Fruit fly (Drosophila melanogaster) whole organism, embryonic: ENCODE measurements around the gene ScpX.

Experiments used
- Antp ChIP-seq: fragments of 200-800 bp; sonication (Bioruptor generic); optimal IDR thresholded peaks from 3 replicates; lab custom pipeline; 2016; ENCODE audit warnings: missing biosample characterization, missing genetic modification characterization
- B-H1 ChIP-seq: fragments of 200-800 bp; sonication (Bioruptor generic); IDR thresholded peaks from 3 replicates; pipeline ENCODE4 v1.3.6; 2022; ENCODE audit warnings: missing biosample characterization, missing genetic modification characterization
- Bgb ChIP-seq: fragments of 200-800 bp; sonication (Bioruptor generic); IDR thresholded peaks from 2 replicates; pipeline ENCODE4 v1.3.6; 2022; ENCODE audit warnings: missing biosample characterization, missing genetic modification characterization; ENCODE audit not compliant: partially characterized antibody
- CG11723 ChIP-seq: fragments of 200-800 bp; sonication (Bioruptor generic); optimal IDR thresholded peaks from 2 replicates; lab custom pipeline; 2017; ENCODE audit warnings: missing biosample characterization, mild to moderate bottlenecking, missing genetic modification characterization
- CG12071 ChIP-seq: fragments of 200-800 bp; sonication (Bioruptor generic); optimal IDR thresholded peaks from 3 replicates; lab custom pipeline; 2018; ENCODE audit warnings: missing biosample characterization, mild to moderate bottlenecking, missing genetic modification characterization
- CG14014 ChIP-seq: fragments of 200-800 bp; sonication (Bioruptor generic); IDR thresholded peaks from 2 replicates; pipeline ENCODE4 v1.3.6; 2022; ENCODE audit warnings: missing biosample characterization, missing genetic modification characterization
- CG15479 ChIP-seq: fragments of 200-800 bp; sonication (Bioruptor generic); optimal IDR thresholded peaks from 3 replicates; lab custom pipeline; 2019; ENCODE audit warnings: missing biosample characterization, mild to moderate bottlenecking, missing genetic modification characterization, moderate library complexity
- CG1647 ChIP-seq: fragments of 200-800 bp; sonication (Bioruptor generic); optimal IDR thresholded peaks from 3 replicates; lab custom pipeline; 2016; ENCODE audit warnings: missing biosample characterization, missing genetic modification characterization
- CG16815 ChIP-seq: fragments of 200-800 bp; sonication (Bioruptor generic); optimal IDR thresholded peaks from 3 replicates; lab custom pipeline; 2017; ENCODE audit warnings: missing biosample characterization, mild to moderate bottlenecking, missing genetic modification characterization
- CG17361 ChIP-seq: fragments of 200-800 bp; sonication (Bioruptor generic); IDR thresholded peaks from 3 replicates; pipeline ENCODE4 v1.3.6; 2022; ENCODE audit warnings: missing biosample characterization, missing genetic modification characterization
- CG2199 ChIP-seq: fragments of 200-800 bp; sonication (Bioruptor generic); IDR thresholded peaks from 3 replicates; pipeline ENCODE4 v1.3.6; 2022; ENCODE audit warnings: missing biosample characterization, missing genetic modification characterization
- CG32772 ChIP-seq: fragments of 200-800 bp; sonication (Bioruptor generic); IDR thresholded peaks from 2 replicates; pipeline ENCODE4 v1.3.6; 2022; ENCODE audit warnings: missing biosample characterization, missing genetic modification characterization
- CG5245 ChIP-seq: fragments of 200-800 bp; sonication (Bioruptor generic); optimal IDR thresholded peaks from 3 replicates; lab custom pipeline; 2016; ENCODE audit warnings: missing biosample characterization, missing genetic modification characterization
- CG9609 ChIP-seq: fragments of 200-800 bp; sonication (Bioruptor generic); optimal IDR thresholded peaks from 3 replicates; lab custom pipeline; 2016; ENCODE audit warnings: missing biosample characterization, missing genetic modification characterization
- CTCF ChIP-seq: fragments of 200-800 bp; sonication (Bioruptor generic); optimal IDR thresholded peaks from 2 replicates; lab custom pipeline; 2017; ENCODE audit warnings: missing biosample characterization, mild to moderate bottlenecking, missing genetic modification characterization, moderate library complexity
- D ChIP-seq, 2 experiments: fragments of 200-800 bp in 1 of 2; fragments of >200 bp in 1 of 2; sonication (Bioruptor generic) in 1 of 2; optimal IDR thresholded peaks; 2 replicates in 1 of 2; 3 replicates in 1 of 2; lab custom pipeline; 2017; ENCODE audit warnings: mild to moderate bottlenecking in 1 of 2, missing biosample characterization in 1 of 2, missing genetic modification characterization in 1 of 2, missing genetic modification reagents in 1 of 2
- Fer3 ChIP-seq: fragments of 200-800 bp; sonication (Bioruptor generic); optimal IDR thresholded peaks from 2 replicates; lab custom pipeline; 2018; ENCODE audit warnings: missing biosample characterization, mild to moderate bottlenecking, missing genetic modification characterization, moderate library complexity
- Gsc ChIP-seq: fragments of 200-800 bp; sonication (Bioruptor generic); IDR thresholded peaks from 2 replicates; pipeline ENCODE4 v1.3.6; 2022; ENCODE audit warnings: missing biosample characterization, missing genetic modification characterization
- Hr3 ChIP-seq: fragments of 200-800 bp; sonication (Bioruptor generic); optimal IDR thresholded peaks from 3 replicates; lab custom pipeline; 2016; ENCODE audit warnings: missing biosample characterization, missing genetic modification characterization
- Pdp1 ChIP-seq, 2 experiments: fragments of 200-800 bp; sonication (Bioruptor generic); optimal IDR thresholded peaks; 3 replicates each; lab custom pipeline; 2016; ENCODE audit warnings: missing biosample characterization in 2 of 2, missing genetic modification characterization in 2 of 2, mild to moderate bottlenecking in 1 of 2, moderate library complexity in 1 of 2
- amos ChIP-seq: fragments of 200-800 bp; sonication (Bioruptor generic); IDR thresholded peaks from 2 replicates; pipeline ENCODE4 v1.3.6; 2022; ENCODE audit warnings: missing biosample characterization, missing genetic modification characterization; ENCODE audit not compliant: partially characterized antibody
- bigmax ChIP-seq: fragments of 200-800 bp; sonication (Bioruptor generic); optimal IDR thresholded peaks from 2 replicates; lab custom pipeline; 2018; ENCODE audit warnings: missing biosample characterization, mild to moderate bottlenecking, missing genetic modification characterization
- bsh ChIP-seq, 2 experiments: fragments of 200-800 bp; sonication (Bioruptor generic); optimal IDR thresholded peaks; 2 replicates each; lab custom pipeline; 2017 to 2018; ENCODE audit warnings: mild to moderate bottlenecking in 2 of 2, missing biosample characterization in 2 of 2, missing genetic modification characterization in 2 of 2, moderate library complexity in 1 of 2
- btn ChIP-seq: fragments of 200-800 bp; sonication (Bioruptor generic); optimal IDR thresholded peaks from 2 replicates; lab custom pipeline; 2016; ENCODE audit warnings: missing biosample characterization, missing genetic modification characterization
- chn ChIP-seq: fragments of 200-800 bp; sonication (Bioruptor generic); optimal IDR thresholded peaks from 2 replicates; lab custom pipeline; 2016; ENCODE audit warnings: missing biosample characterization, missing genetic modification characterization
- ci ChIP-seq: fragments of 200-800 bp; sonication (Bioruptor generic); IDR thresholded peaks from 3 replicates; pipeline ENCODE4 v1.3.6; 2022; ENCODE audit warnings: missing biosample characterization, missing genetic modification characterization
- croc ChIP-seq: fragments of 200-800 bp; sonication (Bioruptor generic); conservative IDR thresholded peaks from 3 replicates; pipeline ENCODE4 v1.3.6; 2022; ENCODE audit warnings: missing biosample characterization, missing genetic modification characterization
- fd64A ChIP-seq: fragments of 200-800 bp; sonication (Bioruptor generic); optimal IDR thresholded peaks from 3 replicates; lab custom pipeline; 2018; ENCODE audit warnings: missing biosample characterization, mild to moderate bottlenecking, missing genetic modification characterization
- ftz-f1 ChIP-seq: fragments of 200-800 bp; sonication (Bioruptor generic); optimal IDR thresholded peaks from 2 replicates; lab custom pipeline; 2016; ENCODE audit warnings: missing biosample characterization, missing genetic modification characterization
- kni ChIP-seq: fragments of 200-800 bp; sonication (Bioruptor generic); optimal IDR thresholded peaks from 3 replicates; lab custom pipeline; 2017; ENCODE audit warnings: mild to moderate bottlenecking, missing biosample characterization, missing genetic modification reagents, missing genetic modification characterization
- knrl ChIP-seq: fragments of 200-800 bp; sonication (Bioruptor generic); IDR thresholded peaks from 3 replicates; pipeline ENCODE4 v1.3.6; 2022; ENCODE audit warnings: missing biosample characterization, missing genetic modification characterization; ENCODE audit not compliant: partially characterized antibody
- mirr ChIP-seq: fragments of 200-800 bp; sonication (Bioruptor generic); optimal IDR thresholded peaks from 3 replicates; lab custom pipeline; 2018; ENCODE audit warnings: missing biosample characterization, mild to moderate bottlenecking, missing genetic modification characterization
- mld ChIP-seq: fragments of 200-800 bp; sonication (Bioruptor generic); IDR thresholded peaks from 3 replicates; pipeline ENCODE4 v1.3.6; 2022; ENCODE audit warnings: missing biosample characterization, missing genetic modification characterization; ENCODE audit not compliant: partially characterized antibody
- pum ChIP-seq: fragments of 200-800 bp; sonication (Bioruptor generic); optimal IDR thresholded peaks from 2 replicates; lab custom pipeline; 2016; ENCODE audit warnings: missing biosample characterization, missing genetic modification characterization
- sens ChIP-seq: fragments of 200-800 bp; sonication (Bioruptor generic); peaks from one replicate; lab custom pipeline; 2016; ENCODE audit warnings: missing biosample characterization, missing genetic modification characterization
- sr ChIP-seq: fragments of 200-800 bp; sonication (Bioruptor generic); IDR thresholded peaks from 3 replicates; pipeline ENCODE4 v1.3.6; 2022; ENCODE audit warnings: missing biosample characterization, missing genetic modification characterization
- stwl ChIP-seq: fragments of 200-800 bp; sonication (Bioruptor generic); optimal IDR thresholded peaks from 3 replicates; lab custom pipeline; 2018; ENCODE audit warnings: missing biosample characterization, mild to moderate bottlenecking, missing genetic modification characterization, moderate library complexity
- tio ChIP-seq: fragments of 200-800 bp; sonication (Bioruptor generic); optimal IDR thresholded peaks from 2 replicates; lab custom pipeline; 2017; ENCODE audit warnings: missing biosample characterization, missing genetic modification characterization, inconsistent platforms
- vfl ChIP-seq: fragments of 200-800 bp; sonication (Bioruptor generic); optimal IDR thresholded peaks from 2 replicates; lab custom pipeline; 2016; ENCODE audit warnings: missing biosample characterization, missing genetic modification characterization
- wdn ChIP-seq: fragments of 200-800 bp; sonication (Bioruptor generic); IDR thresholded peaks from 2 replicates; pipeline ENCODE4 v1.3.6; 2022; ENCODE audit warnings: missing biosample characterization, missing genetic modification characterization

The ScpX gene

DNA sequence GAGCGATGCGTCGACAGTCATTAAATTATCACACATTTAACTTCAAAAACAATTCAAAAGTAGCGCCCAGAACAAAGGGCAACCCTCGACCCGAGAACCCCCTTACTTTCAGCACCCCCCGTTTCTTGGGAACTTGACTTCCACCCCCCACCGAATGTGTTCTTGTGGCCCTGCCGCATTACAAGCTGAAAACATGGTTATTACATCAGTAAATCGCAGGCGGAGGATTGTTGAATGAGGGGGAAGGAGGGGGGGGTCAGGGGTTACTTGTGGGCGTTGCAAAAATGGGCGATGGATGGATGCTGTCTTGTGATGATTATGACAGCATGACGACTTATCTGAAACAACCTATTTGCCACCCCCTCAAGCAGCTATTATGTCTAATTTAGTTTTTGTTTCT is 15.8 kb upstream of the ScpX start (continued):
- TF ChIP-seq CG9609 (GFP tag; lab: Kevin White, UChicago): no peak
- TF ChIP-seq CG12071 (GFP tag; lab: Kevin White, UChicago): no peak
- no peak for TF ChIP-seq ci (GFP tag; lab: Robert Waterston, UW)
- TF ChIP-seq btn (GFP tag; lab: Kevin White, UChicago): no peak
- TF ChIP-seq pum (GFP tag; lab: Kevin White, UChicago): no peak
- TF ChIP-seq sr: no peak
- TF ChIP-seq Pdp1 (GFP tag; optimal IDR thresholded peaks at IDR 0.05; lab: Kevin White, UChicago): no peak
- TF ChIP-seq Hr3 (GFP tag; lab: Kevin White, UChicago): no peak
- no peak for TF ChIP-seq D (optimal IDR thresholded peaks at IDR 0.05; lab: Kevin White, UChicago)
- peak; percentile 27 for TF ChIP-seq D (GFP tag; optimal IDR thresholded peaks at IDR 0.05; lab: Kevin White, UChicago)
- TF ChIP-seq Gsc (GFP tag; lab: Robert Waterston, UW): no peak
- no peak for TF ChIP-seq chn (GFP tag; lab: Kevin White, UChicago)
- TF ChIP-seq CG1647 (GFP tag; lab: Kevin White, UChicago): no peak
- TF ChIP-seq Fer3 (tag; lab: Kevin White, UChicago): no peak
- no peak for TF ChIP-seq bsh (GFP tag; optimal IDR thresholded peaks at IDR 0.05; lab: Kevin White, UChicago)
- no peak for TF ChIP-seq wdn (GFP tag; lab: Robert Waterston, UW)
- no peak for TF ChIP-seq vfl (GFP tag; lab: Kevin White, UChicago)
- TF ChIP-seq tio (GFP tag; lab: Kevin White, UChicago): no peak
- no peak for TF ChIP-seq CG11723 (GFP tag; lab: Kevin White, UChicago)
- TF ChIP-seq fd64A (GFP tag; lab: Kevin White, UChicago): no peak
- TF ChIP-seq Antp (GFP tag; lab: Kevin White, UChicago): no peak
- no peak for TF ChIP-seq B-H1 (GFP tag; lab: Robert Waterston, UW)
- no peak for TF ChIP-seq CG5245 (GFP tag; lab: Kevin White, UChicago)
- TF ChIP-seq croc (GFP tag; lab: Robert Waterston, UW): no peak
- no peak for TF ChIP-seq amos
- no peak for TF ChIP-seq CG17361
- TF ChIP-seq mirr (GFP tag; lab: Kevin White, UChicago): peak; percentile 88
- TF ChIP-seq CG16815 (GFP tag; lab: Kevin White, UChicago): no peak
- no peak for TF ChIP-seq CG14014
- no peak for TF ChIP-seq mld (GFP tag; lab: Robert Waterston, UW)
- TF ChIP-seq CG32772 (GFP tag; lab: Robert Waterston, UW): no peak
- TF ChIP-seq, all 482 proteins: peak for 12

DNA sequence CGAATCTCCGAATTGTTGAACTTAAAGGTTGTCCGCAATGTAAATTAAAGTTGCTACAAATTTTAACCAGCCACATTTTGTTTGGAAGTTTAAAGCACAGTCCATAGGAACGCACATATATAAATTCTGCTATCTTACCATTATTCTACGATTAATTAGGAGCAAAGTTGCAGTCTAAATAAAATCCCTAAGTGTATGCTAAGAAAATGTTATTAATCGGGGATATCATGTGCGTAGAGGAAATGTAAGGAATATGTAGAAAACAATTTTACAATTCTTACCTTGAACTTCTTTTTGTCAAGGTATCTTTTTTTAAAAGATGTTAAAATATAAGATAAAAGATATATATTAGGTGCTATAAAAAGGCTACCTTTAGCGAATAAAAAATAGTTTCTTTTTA is 12.6 kb upstream of the ScpX start:
- TF ChIP-seq amos: peak; percentile 48; the same call in 1 of the 2 replicates
- no peak for TF ChIP-seq kni (GFP tag; lab: Kevin White, UChicago)
- peak; percentile 70 for TF ChIP-seq ftz-f1 (GFP tag; lab: Kevin White, UChicago)
- peak; percentile 65 for TF ChIP-seq Bgb
- TF ChIP-seq CG15479 (GFP tag; lab: Kevin White, UChicago): no peak
- peak; percentile 39; the same call in 2 of the 3 replicates for TF ChIP-seq knrl (GFP tag; lab: Robert Waterston, UW)
- TF ChIP-seq stwl: peak; percentile 16
- no peak for TF ChIP-seq chn (GFP tag; lab: Kevin White, UChicago)
- TF ChIP-seq sens (GFP tag; lab: Kevin White, UChicago): peak; percentile 21
- TF ChIP-seq CTCF (GFP tag; lab: Kevin White, UChicago): peak; percentile 59
- TF ChIP-seq CG2199 (GFP tag; lab: Robert Waterston, UW): peak; percentile 21; the same call in 1 of the 3 replicates
- no peak for TF ChIP-seq bigmax (GFP tag; lab: Kevin White, UChicago)
